Fruit fly (Drosophila melanogaster): ENCODE results near the gene cpo.

cpo gene

dm6 chr3R:17941086-17941485, 21.5 kb downstream of the cpo start:
- TF ChIP-seq CG8478 (optimal IDR thresholded peaks at IDR 0.05): no peak
- TF ChIP-seq CTCF (optimal IDR thresholded peaks at IDR 0.05): no peak

- TF ChIP-seq CG8478 (optimal IDR thresholded peaks at IDR 0.05): no peak
- TF ChIP-seq CTCF (optimal IDR thresholded peaks at IDR 0.05): no peak
These were observed 24.0 kb downstream of the cpo start for dm6 chr3R:17943359-17944232.

- no peak for TF ChIP-seq CTCF (optimal IDR thresholded peaks at IDR 0.05)
- no peak for TF ChIP-seq CG8478 (optimal IDR thresholded peaks at IDR 0.05)
These were observed 24.7 kb downstream of the cpo start for dm6 chr3R:17944296-17944695.

DNA sequence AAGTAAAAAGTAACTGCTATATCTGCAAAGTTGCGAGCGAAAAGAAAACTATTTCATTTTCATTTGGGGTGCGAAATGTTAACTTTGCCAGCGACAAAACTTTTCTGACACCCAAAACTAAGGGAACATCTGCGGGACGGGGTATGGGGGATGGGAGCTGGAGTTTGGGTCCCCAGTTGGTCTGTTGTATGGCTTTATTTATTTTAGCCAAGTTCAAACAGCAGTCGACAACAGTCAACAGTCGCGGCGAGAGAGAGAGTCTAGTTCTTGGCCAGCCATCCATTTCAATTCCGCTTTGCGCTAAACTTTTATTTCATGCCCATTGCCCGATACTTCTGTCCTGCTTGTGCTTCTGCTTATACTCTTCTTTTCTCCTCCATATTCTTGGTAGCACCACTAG, 26.1 kb downstream of the cpo start:
- TF ChIP-seq CTCF (optimal IDR thresholded peaks at IDR 0.05) (no peak), CG8478 (optimal IDR thresholded peaks at IDR 0.05) (no peak)

- TF ChIP-seq CG8478 (optimal IDR thresholded peaks at IDR 0.05) (no peak), CTCF (optimal IDR thresholded peaks at IDR 0.05) (no peak)
These were observed 26.6 kb downstream of the cpo start for dm6 chr3R:17946246-17946645.

- TF ChIP-seq CTCF (optimal IDR thresholded peaks at IDR 0.05) (no peak), CG8478 (optimal IDR thresholded peaks at IDR 0.05) (no peak)
These were observed 28.9 kb downstream of the cpo start for dm6 chr3R:17948227-17949206.

dm6 chr3R:17949362-17950121, 29.9 kb downstream of the cpo start:
- TF ChIP-seq CTCF (optimal IDR thresholded peaks at IDR 0.05) (no peak), CG8478 (optimal IDR thresholded peaks at IDR 0.05) (no peak)

DNA sequence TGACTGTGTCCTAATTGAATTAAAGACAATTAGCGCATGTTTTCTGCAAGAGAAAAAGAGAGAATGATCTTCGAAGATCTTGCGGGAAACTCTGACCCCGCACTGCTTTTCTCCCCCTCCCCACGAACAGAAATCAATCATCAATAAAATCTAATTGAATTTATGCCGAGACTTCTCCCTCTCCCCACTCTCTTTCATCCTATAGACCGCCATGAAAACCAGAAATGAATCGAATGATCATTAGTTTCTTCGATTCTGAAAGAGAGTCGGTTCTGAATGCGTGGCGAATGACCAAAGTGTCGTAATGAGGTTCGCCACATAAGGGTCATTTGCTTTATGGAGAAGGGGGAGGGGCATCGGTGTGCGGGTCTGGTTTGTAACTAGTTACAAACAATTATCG, 30.8 kb downstream of the cpo start:
- TF ChIP-seq CG8478 (optimal IDR thresholded peaks at IDR 0.05) (no peak), CTCF (optimal IDR thresholded peaks at IDR 0.05) (no peak)

- TF ChIP-seq CG8478 (optimal IDR thresholded peaks at IDR 0.05): no peak
- no peak for TF ChIP-seq CTCF (optimal IDR thresholded peaks at IDR 0.05)
These were observed 31.7 kb downstream of the cpo start for dm6 chr3R:17951285-17951684.

DNA sequence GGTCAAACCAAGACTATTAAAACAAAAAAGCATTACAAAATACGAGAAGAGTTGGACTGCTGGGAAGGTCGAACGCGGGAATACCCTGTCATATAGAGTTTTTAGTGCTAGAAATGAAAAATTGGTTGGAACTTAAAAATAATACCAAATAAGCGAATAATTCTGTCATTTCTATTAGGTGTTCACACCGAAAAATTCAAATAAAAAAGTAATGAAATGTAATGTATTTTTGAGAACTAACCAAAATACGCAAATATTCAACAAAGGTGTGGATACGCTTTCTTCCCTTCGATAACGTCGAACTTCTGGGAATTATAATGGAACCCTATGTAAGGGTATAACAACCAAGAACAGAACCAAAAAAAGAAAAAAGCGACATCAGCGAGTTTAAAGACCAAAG, 32.1 kb downstream of the cpo start:
- TF ChIP-seq CG8478 (optimal IDR thresholded peaks at IDR 0.05) (no peak), CTCF (optimal IDR thresholded peaks at IDR 0.05) (no peak)

dm6 chr3R:17952412-17952811, 32.8 kb downstream of the cpo start:
- TF ChIP-seq CTCF (optimal IDR thresholded peaks at IDR 0.05) (no peak), CG8478 (optimal IDR thresholded peaks at IDR 0.05) (no peak)

- TF ChIP-seq CTCF (optimal IDR thresholded peaks at IDR 0.05): no peak
- TF ChIP-seq CG8478 (optimal IDR thresholded peaks at IDR 0.05): no peak
These were observed 34.3 kb downstream of the cpo start for dm6 chr3R:17953884-17954283.

- TF ChIP-seq CG8478 (optimal IDR thresholded peaks at IDR 0.05) (no peak), CTCF (optimal IDR thresholded peaks at IDR 0.05) (no peak)
These were observed 36.1 kb downstream of the cpo start for dm6 chr3R:17955737-17956136.

DNA sequence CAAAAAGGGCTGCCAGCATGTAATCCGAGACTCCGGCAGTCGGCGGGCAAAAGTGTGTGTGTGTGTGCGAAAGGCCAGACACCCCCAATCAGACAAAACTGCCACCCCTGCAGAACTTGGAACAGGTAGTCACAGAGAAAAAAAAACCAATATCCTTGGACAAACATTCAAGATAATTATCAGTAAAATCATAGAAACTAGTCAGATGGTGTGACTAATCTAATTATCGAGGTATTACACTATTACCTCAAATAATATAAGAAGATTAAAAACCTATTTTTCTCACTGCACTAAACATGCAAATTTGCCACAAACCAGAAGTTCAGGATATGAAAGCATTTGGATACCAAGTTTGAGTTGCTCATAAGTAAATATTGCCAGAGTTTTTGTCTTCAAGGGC, 38.1 kb downstream of the cpo start:
- TF ChIP-seq CTCF (optimal IDR thresholded peaks at IDR 0.05) (no peak), CG8478 (optimal IDR thresholded peaks at IDR 0.05) (no peak)

dm6 chr3R:17958304-17958703, 38.7 kb downstream of the cpo start:
- TF ChIP-seq CTCF (optimal IDR thresholded peaks at IDR 0.05) (no peak), CG8478 (optimal IDR thresholded peaks at IDR 0.05) (no peak)
